Worm (Caenorhabditis elegans) whole organism, young adult: Measurements from ENCODE around the gene gst-31.

ENCODE experiments used
- D2030.7 ChIP-seq: fragments of 200-800 bp; sonication (Bioruptor generic); IDR thresholded peaks from 2 replicates; pipeline ENCODE4 v1.3.6; 2022; ENCODE audit warnings: missing genetic modification reagents, missing genetic modification characterization, missing compliant biosample characterization
- F22D6.2 ChIP-seq: sonication (generic microtip); optimal IDR thresholded peaks from 2 replicates; lab custom pipeline; 2016; ENCODE audit warnings: mild to moderate bottlenecking, missing genetic modification characterization, missing compliant biosample characterization
- F23B12.7 ChIP-seq: sonication (generic microtip); optimal IDR thresholded peaks from 2 replicates; lab custom pipeline; 2017; ENCODE audit warnings: missing genetic modification characterization, mild to moderate bottlenecking, missing compliant biosample characterization, antibody characterized with exemption, moderate library complexity; ENCODE audit not compliant: insufficient read depth
- F33H1.4 ChIP-seq: fragments of 200-800 bp; sonication (Bioruptor generic); IDR thresholded peaks from 2 replicates; pipeline ENCODE4 v1.3.6; 2022; ENCODE audit warnings: missing genetic modification reagents, missing genetic modification characterization, missing compliant biosample characterization
- F52B5.7 ChIP-seq: sonication (generic microtip); optimal IDR thresholded peaks from 2 replicates; lab custom pipeline; 2016; ENCODE audit warnings: mild to moderate bottlenecking, missing genetic modification characterization, missing compliant biosample characterization
- K12H6.12 ChIP-seq: fragments of 200-800 bp; sonication (Bioruptor generic); optimal IDR thresholded peaks from 2 replicates; lab custom pipeline; 2018; ENCODE audit warnings: mild to moderate bottlenecking, missing genetic modification characterization, missing compliant biosample characterization
- T07F8.4 ChIP-seq: sonication (generic microtip); optimal IDR thresholded peaks from 2 replicates; lab custom pipeline; 2016; ENCODE audit warnings: mild to moderate bottlenecking, missing genetic modification characterization, moderate library complexity, missing compliant biosample characterization
- T26A5.8 ChIP-seq: sonication (generic microtip); optimal IDR thresholded peaks from 2 replicates; lab custom pipeline; 2016; ENCODE audit warnings: missing genetic modification characterization, missing compliant biosample characterization
- Y67H2A.10 ChIP-seq: fragments of 200-800 bp; sonication (Bioruptor generic); conservative IDR thresholded peaks from 2 replicates; pipeline ENCODE4 v1.3.6; 2022; ENCODE audit warnings: missing genetic modification reagents, missing genetic modification characterization, missing compliant biosample characterization
- Y79H2A.3 ChIP-seq: fragments of 200-800 bp; sonication (Bioruptor generic); conservative IDR thresholded peaks from 2 replicates; pipeline ENCODE4 v1.3.6; 2022; ENCODE audit warnings: missing genetic modification reagents, missing genetic modification characterization, missing compliant biosample characterization
- Y95B8A.8 ChIP-seq: fragments of 200-800 bp; sonication (Bioruptor generic); IDR thresholded peaks from 2 replicates; pipeline ENCODE4 v1.3.6; 2022; ENCODE audit warnings: missing genetic modification reagents, missing genetic modification characterization, missing compliant biosample characterization
- akir-1 ChIP-seq: fragments of 200-800 bp; sonication (Bioruptor generic); optimal IDR thresholded peaks from 2 replicates; lab custom pipeline; 2018; ENCODE audit warnings: mild to moderate bottlenecking, missing genetic modification characterization, moderate library complexity, missing compliant biosample characterization
- atf-7 ChIP-seq: sonication (generic microtip); optimal IDR thresholded peaks from 2 replicates; lab custom pipeline; 2017; ENCODE audit warnings: mild to moderate bottlenecking, missing genetic modification characterization, missing compliant biosample characterization
- cebp-2 ChIP-seq: fragments of 200-800 bp; sonication (Bioruptor generic); IDR thresholded peaks from 2 replicates; pipeline ENCODE4 v1.3.6; 2022; ENCODE audit warnings: missing genetic modification characterization, missing compliant biosample characterization
- efl-1 ChIP-seq: fragments of 150-350 bp; optimal IDR thresholded peaks from 2 replicates; lab custom pipeline; 2014; ENCODE audit warnings: missing biosample characterization, missing genetic modification reagents, missing genetic modification characterization
- egrh-3 ChIP-seq: fragments of 200-800 bp; sonication (Bioruptor generic); IDR thresholded peaks from 2 replicates; pipeline ENCODE4 v1.3.6; 2022; ENCODE audit warnings: missing genetic modification reagents, missing genetic modification characterization, missing compliant biosample characterization
- ekl-4 ChIP-seq: fragments of 200-800 bp; sonication (Bioruptor generic); IDR thresholded peaks from 2 replicates; pipeline ENCODE4 v1.3.6; 2022; ENCODE audit warnings: missing genetic modification reagents, missing genetic modification characterization, missing compliant biosample characterization
- hlh-26 ChIP-seq: fragments of 200-800 bp; sonication (Bioruptor generic); conservative IDR thresholded peaks from 2 replicates; pipeline ENCODE4 v1.3.6; 2022; ENCODE audit warnings: missing genetic modification reagents, missing genetic modification characterization, missing compliant biosample characterization
- lin-35 ChIP-seq, 3 experiments: fragments of 150-350 bp in 2 of 3; sonication (generic microtip) in 1 of 3; optimal IDR thresholded peaks; 2 replicates each; lab custom pipeline; 2014 to 2018; ENCODE audit warnings: missing biosample characterization in 3 of 3, missing genetic modification characterization in 3 of 3, missing genetic modification reagents in 3 of 3
- lin-54 ChIP-seq: fragments of 200-800 bp; sonication (Bioruptor generic); optimal IDR thresholded peaks from 2 replicates; lab custom pipeline; 2018; ENCODE audit warnings: mild to moderate bottlenecking, missing genetic modification characterization, missing compliant biosample characterization
- lsl-1 ChIP-seq: fragments of 200-800 bp; sonication (Bioruptor generic); optimal IDR thresholded peaks from 2 replicates; lab custom pipeline; 2018; ENCODE audit warnings: mild to moderate bottlenecking, missing genetic modification characterization, moderate library complexity, missing compliant biosample characterization
- madf-10 ChIP-seq: sonication (generic microtip); optimal IDR thresholded peaks from 2 replicates; lab custom pipeline; 2016; ENCODE audit warnings: mild to moderate bottlenecking, missing genetic modification characterization, missing compliant biosample characterization
- madf-6 ChIP-seq: fragments of 200-800 bp; sonication (Bioruptor generic); IDR thresholded peaks from 2 replicates; pipeline ENCODE4 v1.3.6; 2022; ENCODE audit warnings: missing genetic modification reagents, missing genetic modification characterization, missing compliant biosample characterization
- madf-8 ChIP-seq: fragments of 200-800 bp; sonication (Bioruptor generic); conservative IDR thresholded peaks from 2 replicates; pipeline ENCODE4 v1.3.6; 2022; ENCODE audit warnings: missing genetic modification reagents, missing genetic modification characterization, missing compliant biosample characterization
- mcd-1 ChIP-seq: fragments of 200-800 bp; sonication (Bioruptor generic); IDR thresholded peaks from 2 replicates; pipeline ENCODE4 v1.3.6; 2022; ENCODE audit warnings: missing genetic modification reagents, missing genetic modification characterization, missing compliant biosample characterization
- mel-28 ChIP-seq: sonication (generic microtip); optimal IDR thresholded peaks from 2 replicates; lab custom pipeline; 2016; ENCODE audit warnings: borderline replicate concordance, mild to moderate bottlenecking, missing genetic modification characterization, missing compliant biosample characterization
- nhr-179 ChIP-seq: sonication (generic microtip); optimal IDR thresholded peaks from 2 replicates; lab custom pipeline; 2016; ENCODE audit warnings: mild to moderate bottlenecking, missing genetic modification characterization, missing compliant biosample characterization
- nhr-27 ChIP-seq: fragments of 200-800 bp; sonication (Bioruptor generic); optimal IDR thresholded peaks from 2 replicates; lab custom pipeline; 2018; ENCODE audit warnings: mild to moderate bottlenecking, missing genetic modification characterization, moderate library complexity, missing compliant biosample characterization
- nhr-90 ChIP-seq: sonication (generic microtip); optimal IDR thresholded peaks from 2 replicates; lab custom pipeline; 2016; ENCODE audit warnings: missing genotype, mild to moderate bottlenecking, missing genetic modification characterization, missing compliant biosample characterization
- repo-1 ChIP-seq: sonication (generic microtip); optimal IDR thresholded peaks from 2 replicates; lab custom pipeline; 2017; ENCODE audit warnings: mild to moderate bottlenecking, missing genetic modification characterization, missing compliant biosample characterization
- rpc-1 ChIP-seq, 2 experiments: fragments of 150-350 bp in 1 of 2; sonication (generic microtip) in 1 of 2; optimal IDR thresholded peaks; 2 replicates each; lab custom pipeline; 2014 to 2018; ENCODE audit warnings: missing biosample characterization in 1 of 2, missing genetic modification characterization in 1 of 2, missing genetic modification reagents in 1 of 2, missing genotype in 1 of 2
- sea-2 ChIP-seq: fragments of 200-800 bp; sonication (Bioruptor generic); IDR thresholded peaks from 2 replicates; pipeline ENCODE4 v1.3.6; 2022; ENCODE audit warnings: missing genetic modification characterization, missing compliant biosample characterization
- snpc-4 ChIP-seq, 5 experiments: fragments of 150-350 bp in 1 of 5; sonication (generic microtip) in 4 of 5; optimal IDR thresholded peaks; 2 replicates each; lab custom pipeline; 2014 to 2018; ENCODE audit warnings: missing genetic modification characterization in 5 of 5, missing biosample characterization in 3 of 5, antibody characterized with exemption in 2 of 5, mild to moderate bottlenecking in 2 of 5, missing compliant biosample characterization in 2 of 5, missing genotype in 2 of 5, moderate library complexity in 2 of 5, missing genetic modification reagents in 1 of 5
- somi-1 ChIP-seq: fragments of 200-800 bp; sonication (Bioruptor generic); optimal IDR thresholded peaks from 2 replicates; lab custom pipeline; 2018; ENCODE audit warnings: mild to moderate bottlenecking, missing genetic modification characterization, missing compliant biosample characterization
- sptf-2 ChIP-seq: fragments of 200-800 bp; sonication (Bioruptor generic); optimal IDR thresholded peaks from 2 replicates; lab custom pipeline; 2018; ENCODE audit warnings: mild to moderate bottlenecking, missing genetic modification characterization, missing compliant biosample characterization
- tbp1 ChIP-seq: fragments of 200-800 bp; sonication (Bioruptor generic); optimal IDR thresholded peaks from 2 replicates; lab custom pipeline; 2018; ENCODE audit warnings: mild to moderate bottlenecking, missing genetic modification characterization, missing compliant biosample characterization
- tlf-1 ChIP-seq: fragments of 200-800 bp; sonication (Bioruptor generic); optimal IDR thresholded peaks from 2 replicates; lab custom pipeline; 2018; ENCODE audit warnings: mild to moderate bottlenecking, missing genetic modification characterization, missing compliant biosample characterization
- unc-130 ChIP-seq: sonication (generic microtip); optimal IDR thresholded peaks from 2 replicates; lab custom pipeline; 2016; ENCODE audit warnings: missing genetic modification reagents, missing genetic modification characterization, missing compliant biosample characterization
- xnd-1 ChIP-seq: sonication (generic microtip); optimal IDR thresholded peaks from 2 replicates; lab custom pipeline; 2016; ENCODE audit warnings: missing genotype, missing genetic modification reagents, missing genetic modification characterization, missing compliant biosample characterization
- ztf-25 ChIP-seq: fragments of 200-800 bp; sonication (Bioruptor generic); IDR thresholded peaks from 2 replicates; pipeline ENCODE4 v1.3.6; 2022; ENCODE audit warnings: missing genetic modification reagents, missing genetic modification characterization, missing compliant biosample characterization
- ztf-28 ChIP-seq: fragments of 200-800 bp; sonication (Bioruptor generic); IDR thresholded peaks from 2 replicates; pipeline ENCODE4 v1.3.6; 2022; ENCODE audit warnings: missing genetic modification reagents, missing genetic modification characterization, missing compliant biosample characterization
- ztf-3 ChIP-seq: fragments of 200-800 bp; sonication (Bioruptor generic); optimal IDR thresholded peaks from 2 replicates; lab custom pipeline; 2018; ENCODE audit warnings: mild to moderate bottlenecking, missing genetic modification characterization, missing compliant biosample characterization
- ztf-6 ChIP-seq: fragments of 200-800 bp; sonication (Bioruptor generic); IDR thresholded peaks from 2 replicates; pipeline ENCODE4 v1.3.6; 2022; ENCODE audit warnings: missing genetic modification reagents, missing genetic modification characterization, missing compliant biosample characterization

The gst-31 gene

DNA sequence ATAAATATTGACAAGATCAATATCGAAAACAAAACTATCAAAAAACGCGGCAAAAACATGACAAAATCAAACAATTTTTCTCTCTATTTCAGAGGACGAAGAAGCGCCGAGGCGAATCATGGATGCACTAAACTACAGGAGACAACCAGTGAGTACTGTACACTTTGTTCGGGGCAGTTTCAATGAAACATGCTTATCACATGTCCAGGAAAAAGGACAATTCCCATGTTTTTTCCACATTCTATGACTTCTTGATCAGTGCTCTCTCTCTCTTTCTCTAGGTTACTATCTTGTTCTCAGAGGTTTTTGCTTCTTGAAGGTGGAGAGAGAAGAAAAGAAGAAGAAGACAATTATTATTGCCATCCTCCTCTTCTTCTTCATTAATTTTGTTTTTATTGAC lies 22.7 kb upstream of the gst-31 start (continued):
- TF ChIP-seq lin-35 (GFP tag; optimal IDR thresholded peaks at IDR 0.05; lab: Kevin White, UChicago): no peak
- no peak for TF ChIP-seq ekl-4 (GFP tag; lab: Robert Waterston, UW)
- TF ChIP-seq nhr-179 (tag; lab: Kevin White, UChicago): no peak
- TF ChIP-seq ztf-28 (GFP tag; lab: Robert Waterston, UW): 0 out of 2 replicates have a peak, but pooled peaks have one; percentile 15
- TF ChIP-seq T07F8.4 (tag; lab: Kevin White, UChicago): no peak
- no peak for TF ChIP-seq F22D6.2 (tag; lab: Kevin White, UChicago)
- TF ChIP-seq ztf-25 (GFP tag; lab: Robert Waterston, UW): no peak
- no peak for TF ChIP-seq rpc-1 (optimal IDR thresholded peaks at IDR 0.05; lab: Kevin White, UChicago)
- no peak for TF ChIP-seq rpc-1 (tag; optimal IDR thresholded peaks at IDR 0.05; lab: Kevin White, UChicago)
- no peak for TF ChIP-seq F52B5.7 (tag; lab: Kevin White, UChicago)
- TF ChIP-seq, all 124 proteins: peak for 5

ce11 chrII:15196433-15196832 lies 21.7 kb upstream of the gst-31 start, which contains the start of gene spsb-1:
Gene spsb-1 (plus strand): TSS chrII:15196733.
- no peak for TF ChIP-seq madf-6
- no peak for TF ChIP-seq Y95B8A.8 (GFP tag; lab: Robert Waterston, UW)
- no peak for TF ChIP-seq somi-1 (GFP tag; lab: Kevin White, UChicago)
- no peak for TF ChIP-seq K12H6.12 (tag; lab: Kevin White, UChicago)
- TF ChIP-seq tbp1: no peak
- TF ChIP-seq, all 124 proteins: peak for 0

DNA sequence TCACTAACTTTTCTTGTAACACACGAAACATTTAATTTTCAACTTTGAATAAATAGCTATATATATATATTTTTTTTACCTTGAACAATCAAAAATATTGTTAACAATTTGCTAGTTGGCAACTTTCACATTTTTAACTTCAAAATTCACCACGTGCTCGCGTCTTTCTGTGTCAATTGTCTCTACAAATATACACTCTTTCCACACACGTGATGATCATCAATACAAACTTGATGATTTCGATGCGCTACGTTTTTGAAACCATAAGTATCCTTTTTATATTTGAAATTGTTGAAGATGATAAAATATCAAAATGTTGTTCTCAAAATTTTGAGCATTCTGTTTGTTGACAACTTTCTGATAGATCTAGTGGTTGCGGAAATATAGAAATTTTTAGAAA lies 20.6 kb upstream of the gst-31 start:
- TF ChIP-seq F52B5.7 (tag; lab: Kevin White, UChicago): no peak
- TF ChIP-seq repo-1 (tag; lab: Kevin White, UChicago): no peak
- no peak for TF ChIP-seq lsl-1 (GFP tag; lab: Kevin White, UChicago)
- no peak for TF ChIP-seq mel-28
- TF ChIP-seq ztf-28 (GFP tag; lab: Robert Waterston, UW): no peak
- no peak for TF ChIP-seq snpc-4 (GFP tag; optimal IDR thresholded peaks at IDR 0.05; lab: Kevin White, UChicago)
- TF ChIP-seq snpc-4 (tag; optimal IDR thresholded peaks at IDR 0.05; lab: Kevin White, UChicago): no peak
- TF ChIP-seq ztf-3 (GFP tag; lab: Kevin White, UChicago): no peak
- no peak for TF ChIP-seq cebp-2 (GFP tag; lab: Robert Waterston, UW)
- no peak for TF ChIP-seq tlf-1 (GFP tag; lab: Kevin White, UChicago)
- no peak for TF ChIP-seq atf-7 (tag; lab: Kevin White, UChicago)
- TF ChIP-seq nhr-90 (tag; lab: Kevin White, UChicago): no peak
- TF ChIP-seq F23B12.7 (tag; lab: Kevin White, UChicago): no peak
- TF ChIP-seq, all 124 proteins: peak for 0

DNA sequence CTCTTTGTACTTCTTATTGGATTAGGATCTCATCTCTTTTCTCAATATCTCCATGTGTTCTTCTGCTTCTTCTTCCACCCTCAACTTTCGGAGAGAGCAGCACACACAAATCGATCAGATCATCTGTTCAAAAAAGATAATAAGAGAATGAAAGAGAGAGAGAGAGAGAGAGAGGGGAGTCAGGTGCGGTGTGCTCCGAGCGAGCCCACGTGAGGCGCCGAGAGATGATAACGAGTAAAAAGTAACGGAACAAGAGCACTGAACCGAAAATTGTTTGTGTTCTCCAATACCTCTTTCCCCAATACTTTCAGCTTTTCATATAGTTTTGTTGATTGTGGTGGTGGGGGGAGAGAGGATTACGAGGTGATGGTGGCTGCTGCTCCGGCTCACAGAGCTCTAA lies 19.2 kb upstream of the gst-31 start:
- no peak for TF ChIP-seq tlf-1 (GFP tag; lab: Kevin White, UChicago)
- no peak for TF ChIP-seq unc-130
- no peak for TF ChIP-seq sea-2
- TF ChIP-seq egrh-3 (GFP tag; lab: Robert Waterston, UW): peak; percentile 32; the same call in 1 of the 2 replicates
- no peak for TF ChIP-seq madf-6
- no peak for TF ChIP-seq F33H1.4 (GFP tag; lab: Robert Waterston, UW)
- no peak for TF ChIP-seq akir-1 (GFP tag; lab: Kevin White, UChicago)
- TF ChIP-seq xnd-1 (tag; lab: Kevin White, UChicago): no peak
- TF ChIP-seq D2030.7 (GFP tag; lab: Robert Waterston, UW): no peak
- TF ChIP-seq hlh-26 (GFP tag; lab: Robert Waterston, UW): no peak
- TF ChIP-seq madf-10 (tag; lab: Kevin White, UChicago): no peak
- TF ChIP-seq mcd-1 (GFP tag; lab: Robert Waterston, UW): peak; percentile 5; the same call in 1 of the 2 replicates
- no peak for TF ChIP-seq madf-8
- TF ChIP-seq ztf-6 (GFP tag; lab: Robert Waterston, UW): no peak
- no peak for TF ChIP-seq T26A5.8 (tag; lab: Kevin White, UChicago)
- no peak for TF ChIP-seq efl-1 (GFP tag; lab: Kevin White, UChicago)
- no peak for TF ChIP-seq nhr-27 (tag; lab: Kevin White, UChicago)
- TF ChIP-seq Y79H2A.3 (GFP tag; lab: Robert Waterston, UW): no peak
- no peak for TF ChIP-seq Y67H2A.10 (GFP tag; lab: Robert Waterston, UW)
- TF ChIP-seq sptf-2 (GFP tag; lab: Kevin White, UChicago): no peak
- no peak for TF ChIP-seq lsl-1 (GFP tag; lab: Kevin White, UChicago)
- no peak for TF ChIP-seq lin-54 (GFP tag; lab: Kevin White, UChicago)
